Fruit fly (Drosophila melanogaster): ENCODE data around the gene CG11034.

- TF ChIP-seq CTCF (optimal IDR thresholded peaks at IDR 0.05) (no peak), CG8478 (optimal IDR thresholded peaks at IDR 0.05) (no peak)
Observed at dm6 chr2L:5780703-5781102, 24.5 kb upstream of the CG11034 start.

All from S2 (cell line).